Comparison of ENCODE assay signal across 1 worm cellular context in genomic region chrIV:13695720-13696364, ce11.
A peak's percentile ranks its signal among the peaks of the same experiment; 100 is the strongest.
TF ChIP-seq lines count a peak whose summit lies in the region.

No protein-coding gene starts in this region.

TF ChIP-seq in whole organism, L1 larva, 84 proteins besides CTCF, POLR2A, EP300 and RAD21 (continued from another document):
- TF ChIP-seq nhr-90 (tag; optimal IDR thresholded peaks at IDR 0.05; lab: Kevin White, UChicago; ENCODE audit: poor library complexity): no peak
- TF ChIP-seq irx-1 (tag; optimal IDR thresholded peaks at IDR 0.05; lab: Kevin White, UChicago): peak; percentile 78
- no peak for TF ChIP-seq sox-4 (tag; optimal IDR thresholded peaks at IDR 0.05; lab: Kevin White, UChicago)
- no peak for TF ChIP-seq pqm-1 (tag; optimal IDR thresholded peaks at IDR 0.05; lab: Kevin White, UChicago)
- no peak for TF ChIP-seq ceh-8 (GFP tag; optimal IDR thresholded peaks at IDR 0.05; lab: Kevin White, UChicago)
- no peak for TF ChIP-seq fkh-10 (GFP tag; optimal IDR thresholded peaks at IDR 0.05; lab: Kevin White, UChicago)
- TF ChIP-seq hlh-17 (GFP tag; optimal IDR thresholded peaks at IDR 0.05; lab: Kevin White, UChicago; ENCODE audit: borderline replicate concordance): no peak
- no peak for TF ChIP-seq lir-3 (tag; optimal IDR thresholded peaks at IDR 0.05; lab: Kevin White, UChicago; ENCODE audit: poor library complexity)
- no peak for TF ChIP-seq ceh-88 (GFP tag; IDR thresholded peaks at IDR 0.05; lab: Robert Waterston, UW)
- TF ChIP-seq nhr-77 (tag; optimal IDR thresholded peaks at IDR 0.05; lab: Kevin White, UChicago): no peak
- no peak for TF ChIP-seq ztf-4 (tag; optimal IDR thresholded peaks at IDR 0.05; lab: Kevin White, UChicago)
- no peak for TF ChIP-seq zip-4 (GFP tag; optimal IDR thresholded peaks at IDR 0.05; lab: Kevin White, UChicago)
- TF ChIP-seq lin-14 (GFP tag; optimal IDR thresholded peaks at IDR 0.05; lab: Kevin White, UChicago): peak; percentile 89
- TF ChIP-seq alr-1 (tag; optimal IDR thresholded peaks at IDR 0.05; lab: Kevin White, UChicago; ENCODE audit: borderline replicate concordance): no peak
- no peak for TF ChIP-seq hlh-4 (tag; optimal IDR thresholded peaks at IDR 0.05; lab: Kevin White, UChicago)
- TF ChIP-seq egl-27 (tag; optimal IDR thresholded peaks at IDR 0.05; lab: Kevin White, UChicago): no peak
- no peak for TF ChIP-seq C16A3.4 (tag; optimal IDR thresholded peaks at IDR 0.05; lab: Kevin White, UChicago)
- peak; percentile 42 for TF ChIP-seq efl-3 (GFP tag; optimal IDR thresholded peaks at IDR 0.05; lab: Kevin White, UChicago)
- TF ChIP-seq ama-1 (optimal IDR thresholded peaks at IDR 0.05; lab: Kevin White, UChicago): no peak
- TF ChIP-seq nhr-84 (tag; optimal IDR thresholded peaks at IDR 0.05; lab: Kevin White, UChicago): no peak
- TF ChIP-seq unc-130 (tag; optimal IDR thresholded peaks at IDR 0.05; lab: Kevin White, UChicago): no peak
- no peak for TF ChIP-seq sup-37 (GFP tag; optimal IDR thresholded peaks at IDR 0.05; lab: Kevin White, UChicago)
- no peak for TF ChIP-seq unc-30 (tag; optimal IDR thresholded peaks at IDR 0.05; lab: Kevin White, UChicago)
- TF ChIP-seq lin-15B (tag; optimal IDR thresholded peaks at IDR 0.05; lab: Kevin White, UChicago): no peak
- peak; percentile 95 for TF ChIP-seq rnt-1 (tag; optimal IDR thresholded peaks at IDR 0.05; lab: Kevin White, UChicago)
- no peak for TF ChIP-seq mep-1 (tag; optimal IDR thresholded peaks at IDR 0.05; lab: Kevin White, UChicago)
TF ChIP-seq in whole organism, L1 larva: peak in this region for 20.
